Fruit fly (Drosophila melanogaster): Measurements from ENCODE around the gene CG4281.
A peak's percentile ranks its signal among the peaks of the same experiment; 100 is the strongest.

The CG4281 gene

dm6 chrX:2083678-2084162 is 18.8 kb upstream of the CG4281 start (continued):
- TF ChIP-seq luna (GFP tag; optimal IDR thresholded peaks at IDR 0.05) (no peak), Vsx1 (GFP tag; optimal IDR thresholded peaks at IDR 0.05) (peak; percentile 52), CG7963 (GFP tag; IDR thresholded peaks at IDR 0.05; ENCODE audit: partially characterized antibody) (no peak), Gug (GFP tag; IDR thresholded peaks at IDR 0.05) (peak; percentile 84), CG16779 (GFP tag; IDR thresholded peaks at IDR 0.05) (no peak), Aef1 (GFP tag; IDR thresholded peaks at IDR 0.05) (peak; percentile 82), CG8388 (GFP tag; optimal IDR thresholded peaks at IDR 0.05) (peak; percentile 75), HLH4C (GFP tag; IDR thresholded peaks at IDR 0.05; ENCODE audit: partially characterized antibody) (no peak; the same call in 2 of the 3 replicates), gfzf (GFP tag; optimal IDR thresholded peaks at IDR 0.05) (no peak), CG1024 (GFP tag; IDR thresholded peaks at IDR 0.05) (peak; percentile 42; the same call in 1 of the 2 replicates), wdn (GFP tag; IDR thresholded peaks at IDR 0.05) (peak; percentile 75; the same call in 1 of the 2 replicates), stwl (tag; optimal IDR thresholded peaks at IDR 0.05) (no peak), NC2α (GFP tag; optimal IDR thresholded peaks at IDR 0.05) (peak; percentile 69), CG3407 (GFP tag; optimal IDR thresholded peaks at IDR 0.05) (peak; percentile 75), CG31365 (tag; optimal IDR thresholded peaks at IDR 0.05) (peak; percentile 74), ems (GFP tag; optimal IDR thresholded peaks at IDR 0.05) (peak; percentile 74), CG2889 (GFP tag; IDR thresholded peaks at IDR 0.05) (peak; percentile 56; the same call in 1 of the 3 replicates), Taf1 (GFP tag; IDR thresholded peaks at IDR 0.05) (no peak), CG12071 (GFP tag; optimal IDR thresholded peaks at IDR 0.05) (peak; percentile 60), TFAM (GFP tag; optimal IDR thresholded peaks at IDR 0.05) (no peak), Atf6 (GFP tag; IDR thresholded peaks at IDR 0.05) (peak; percentile 79), CG18011 (GFP tag; optimal IDR thresholded peaks at IDR 0.05) (peak; percentile 50), Hr39 (optimal IDR thresholded peaks at IDR 0.05) (no peak), zfh2 (GFP tag; optimal IDR thresholded peaks at IDR 0.05) (peak; percentile 44), gsb-n (tag; optimal IDR thresholded peaks at IDR 0.05) (peak; percentile 85), dmrt99B (tag; optimal IDR thresholded peaks at IDR 0.05) (peak; percentile 86), CG17361 (GFP tag; IDR thresholded peaks at IDR 0.05) (peak; percentile 63), phol (tag; optimal IDR thresholded peaks at IDR 0.05) (peak; percentile 69), CrebB (tag; optimal IDR thresholded peaks at IDR 0.05) (peak; percentile 73), z (GFP tag; IDR thresholded peaks at IDR 0.05) (0 out of 3 replicates have a peak, but pooled peaks have one; percentile 15), pan (optimal IDR thresholded peaks at IDR 0.05) (peak in 1 of 2 experiments; percentile 63), pan (GFP tag; optimal IDR thresholded peaks at IDR 0.05 in 1 of 2, IDR thresholded peaks at IDR 0.05 in 1 of 2) (peak; percentile 53 to 90), Asciz (GFP tag; optimal IDR thresholded peaks at IDR 0.05) (peak; percentile 48), ap (GFP tag; IDR thresholded peaks at IDR 0.05) (peak; percentile 82), CG7372 (GFP tag; IDR thresholded peaks at IDR 0.05) (peak; percentile 58), CG12104 (GFP tag; optimal IDR thresholded peaks at IDR 0.05) (peak; percentile 50), her (GFP tag; optimal IDR thresholded peaks at IDR 0.05) (peak; percentile 87), Ets65A (GFP tag) (peak; percentile 97), CG10209 (GFP tag; optimal IDR thresholded peaks at IDR 0.05) (peak; percentile 69), Ets97D (GFP tag; optimal IDR thresholded peaks at IDR 0.05) (peak; percentile 63), CG2116 (GFP tag; optimal IDR thresholded peaks at IDR 0.05) (peak; percentile 57), Atf3 (GFP tag; optimal IDR thresholded peaks at IDR 0.05) (peak; percentile 88), Spps (tag; optimal IDR thresholded peaks at IDR 0.05) (peak; percentile 43), chn (GFP tag; optimal IDR thresholded peaks at IDR 0.05) (peak; percentile 89), CG30020 (tag; optimal IDR thresholded peaks at IDR 0.05) (no peak), Hmr (GFP tag; optimal IDR thresholded peaks at IDR 0.05) (peak; percentile 77), Fer2 (tag; optimal IDR thresholded peaks at IDR 0.05) (no peak), danr (GFP tag; IDR thresholded peaks at IDR 0.05) (peak; percentile 55; the same call in 1 of the 2 replicates), dimm (GFP tag; IDR thresholded peaks at IDR 0.05) (peak; percentile 55), CG2202 (tag; optimal IDR thresholded peaks at IDR 0.05) (peak; percentile 71), sug (tag; optimal IDR thresholded peaks at IDR 0.05) (peak; percentile 53)
